Fruit fly (Drosophila melanogaster) Kc167 (cell line): Measurements from ENCODE around the gene CG13893.

Experiments
- Myc ChIP-seq: fragments of >200 bp; optimal IDR thresholded peaks from 2 replicates; lab custom pipeline; 2017; ENCODE audit warnings: missing external identifiers
- Sin3A ChIP-seq: fragments of >200 bp; optimal IDR thresholded peaks from 2 replicates; lab custom pipeline; 2018; ENCODE audit warnings: missing external identifiers
- h ChIP-seq: fragments of >200 bp; optimal IDR thresholded peaks from 3 replicates; lab custom pipeline; 2018; ENCODE audit warnings: missing external identifiers
- insv ChIP-seq: fragments of >200 bp; optimal IDR thresholded peaks from 3 replicates; lab custom pipeline; 2018; ENCODE audit warnings: missing external identifiers
- psq ChIP-seq: fragments of >200 bp; optimal IDR thresholded peaks from 2 replicates; lab custom pipeline; 2017; ENCODE audit warnings: missing external identifiers
- ttk ChIP-seq: sonication (Bioruptor generic); optimal IDR thresholded peaks from 2 replicates; lab custom pipeline; 2017; ENCODE audit warnings: missing external identifiers

CG13893 gene

dm6 chr3L:552950-553349 lies 50.9 kb downstream of the CG13893 start:
- no peak for TF ChIP-seq ttk (lab: Kevin White, UChicago)
- TF ChIP-seq insv = no peak
- TF ChIP-seq h = no peak
- no peak for TF ChIP-seq Myc (lab: Kevin White, UChicago)
- no peak for TF ChIP-seq Sin3A
- no peak for TF ChIP-seq psq (lab: Kevin White, UChicago)

- TF ChIP-seq insv (no peak), psq (lab: Kevin White, UChicago) (no peak), ttk (lab: Kevin White, UChicago) (no peak), h (no peak), Sin3A (no peak), Myc (lab: Kevin White, UChicago) (no peak)
Observed at dm6 chr3L:552446-552845, 51.4 kb downstream of the CG13893 start.

- TF ChIP-seq psq (lab: Kevin White, UChicago) (no peak), Myc (lab: Kevin White, UChicago) (no peak), insv (no peak), h (no peak), ttk (lab: Kevin White, UChicago) (no peak), Sin3A (no peak)
Observed at dm6 chr3L:551844-552243, 52.0 kb downstream of the CG13893 start.

dm6 chr3L:550828-551094 lies 53.0 kb downstream of the CG13893 start:
- TF ChIP-seq ttk (lab: Kevin White, UChicago) (no peak), h (no peak), psq (lab: Kevin White, UChicago) (no peak), Sin3A (no peak), Myc (lab: Kevin White, UChicago) (no peak), insv (no peak)

dm6 chr3L:550082-550827 lies 53.6 kb downstream of the CG13893 start:
- TF ChIP-seq ttk (lab: Kevin White, UChicago) = no peak
- TF ChIP-seq Sin3A = no peak
- TF ChIP-seq Myc (lab: Kevin White, UChicago) = no peak
- TF ChIP-seq insv = no peak
- TF ChIP-seq psq (lab: Kevin White, UChicago) = no peak
- no peak for TF ChIP-seq h
